Fruit fly (Drosophila melanogaster) whole organism, wandering third instar larva: ENCODE measurements around the gene CG44475.
A peak's percentile ranks its signal among the peaks of the same experiment; 100 is the strongest.

Experiments used
- Abd-B ChIP-seq: fragments of >200 bp; optimal IDR thresholded peaks from 2 replicates; lab custom pipeline; 2017; ENCODE audit warnings: missing biosample characterization, missing genetic modification characterization
- CG32264 ChIP-seq: fragments of 200-800 bp; sonication (Bioruptor generic); optimal IDR thresholded peaks from 2 replicates; lab custom pipeline; 2016; ENCODE audit warnings: missing biosample characterization, missing genetic modification characterization
- CG9705 ChIP-seq: fragments of 200-800 bp; sonication (Bioruptor generic); optimal IDR thresholded peaks from 2 replicates; lab custom pipeline; 2018; ENCODE audit warnings: missing biosample characterization, mild to moderate bottlenecking, missing genetic modification characterization
- CrebA ChIP-seq: fragments of 200-800 bp; sonication (Bioruptor generic); optimal IDR thresholded peaks from 2 replicates; lab custom pipeline; 2016; ENCODE audit warnings: missing biosample characterization, mild to moderate bottlenecking, missing genetic modification characterization, borderline replicate concordance
- Dfd ChIP-seq: fragments of >200 bp; optimal IDR thresholded peaks from 2 replicates; lab custom pipeline; 2017; ENCODE audit warnings: missing biosample characterization, missing genetic modification characterization
- Dif ChIP-seq: fragments of 200-275, 200-300 bp; sonication (Bioruptor generic); optimal IDR thresholded peaks from 2 replicates; lab custom pipeline; 2018; ENCODE audit warnings: missing biosample characterization, missing genetic modification characterization; ENCODE audit not compliant: partially characterized antibody
- GATAd ChIP-seq: sonication (Bioruptor generic); optimal IDR thresholded peaks from 2 replicates; lab custom pipeline; 2016; ENCODE audit warnings: missing biosample characterization, missing genetic modification characterization
- HLH106 ChIP-seq: fragments of 200-800 bp; optimal IDR thresholded peaks from 3 replicates; lab custom pipeline; 2019; ENCODE audit warnings: missing biosample characterization, mild to moderate bottlenecking, missing genetic modification characterization, moderate library complexity
- Hnf4 ChIP-seq: fragments of 200-800 bp; sonication (Bioruptor generic); optimal IDR thresholded peaks from 2 replicates; lab custom pipeline; 2016; ENCODE audit warnings: missing biosample characterization, mild to moderate bottlenecking, missing genetic modification characterization
- Hr78 ChIP-seq: fragments of >200 bp; optimal IDR thresholded peaks from 2 replicates; lab custom pipeline; 2017; ENCODE audit warnings: missing biosample characterization, missing genetic modification characterization
- Hr83 ChIP-seq: fragments of 200-300 bp; sonication (Bioruptor generic); optimal IDR thresholded peaks from 2 replicates; lab custom pipeline; 2016; ENCODE audit warnings: missing biosample characterization, mild to moderate bottlenecking, missing genetic modification characterization, moderate library complexity; ENCODE audit not compliant: poor library complexity, severe bottlenecking
- Jra ChIP-seq: sonication (Bioruptor generic); optimal IDR thresholded peaks from 2 replicates; lab custom pipeline; 2016; ENCODE audit warnings: missing biosample characterization, missing genetic modification characterization
- Mio ChIP-seq: sonication (Bioruptor generic); optimal IDR thresholded peaks from 2 replicates; lab custom pipeline; 2016; ENCODE audit warnings: missing biosample characterization, missing genetic modification characterization
- Myc ChIP-seq: fragments of >200 bp; optimal IDR thresholded peaks from 2 replicates; lab custom pipeline; 2017
- N ChIP-seq: fragments of >200 bp; optimal IDR thresholded peaks from 2 replicates; lab custom pipeline; 2018; ENCODE audit warnings: missing biosample characterization, missing external identifiers, missing genetic modification characterization
- OdsH ChIP-seq: fragments of 200-800 bp; sonication (Bioruptor generic); optimal IDR thresholded peaks from 2 replicates; lab custom pipeline; 2016; ENCODE audit warnings: missing biosample characterization, mild to moderate bottlenecking, missing genetic modification characterization
- Rel ChIP-seq, 2 experiments: fragments of 200-800 bp; sonication (Bioruptor generic) in 1 of 2; optimal IDR thresholded peaks; 2 replicates in 1 of 2; 3 replicates in 1 of 2; lab custom pipeline; 2016 to 2019; ENCODE audit warnings: mild to moderate bottlenecking in 2 of 2, missing biosample characterization in 2 of 2, missing genetic modification characterization in 2 of 2, moderate library complexity in 1 of 2
- Sp1 ChIP-seq: fragments of 200-800 bp; sonication (Bioruptor generic); optimal IDR thresholded peaks from 3 replicates; lab custom pipeline; 2019; ENCODE audit warnings: missing biosample characterization, mild to moderate bottlenecking, missing genetic modification characterization, moderate library complexity
- Vsx2 ChIP-seq: fragments of 200-300, 225-300 bp; sonication (Bioruptor generic); optimal IDR thresholded peaks from 2 replicates; lab custom pipeline; 2018; ENCODE audit warnings: missing biosample characterization, missing genetic modification characterization; ENCODE audit not compliant: partially characterized antibody
- br ChIP-seq: fragments of 200-800 bp; sonication (Bioruptor generic); optimal IDR thresholded peaks from 2 replicates; lab custom pipeline; 2016; ENCODE audit warnings: missing biosample characterization, missing genetic modification characterization
- brk ChIP-seq: fragments of 200-800 bp; sonication (Bioruptor generic); optimal IDR thresholded peaks from 2 replicates; lab custom pipeline; 2016; ENCODE audit warnings: missing biosample characterization, mild to moderate bottlenecking, missing genetic modification characterization
- dl ChIP-seq, 2 experiments: fragments of 175-275, 200-275 bp in 1 of 2; fragments of 200-275 bp in 1 of 2; sonication (Bioruptor generic); optimal IDR thresholded peaks; lab custom pipeline; 2018; ENCODE audit warnings: mild to moderate bottlenecking in 2 of 2, missing biosample characterization in 2 of 2, missing genetic modification characterization in 2 of 2, moderate library complexity in 2 of 2; ENCODE audit not compliant: partially characterized antibody in 2 of 2, insufficient read depth in 1 of 2
- dmrt93B ChIP-seq: fragments of 200-800 bp; sonication (Bioruptor generic); optimal IDR thresholded peaks from 2 replicates; lab custom pipeline; 2018; ENCODE audit warnings: missing biosample characterization, mild to moderate bottlenecking, missing genetic modification characterization
- dsf ChIP-seq: sonication (Bioruptor generic); optimal IDR thresholded peaks from 2 replicates; lab custom pipeline; 2016; ENCODE audit warnings: missing biosample characterization, missing genetic modification characterization, borderline replicate concordance
- ey ChIP-seq: fragments of 200-800 bp; sonication (Bioruptor generic); optimal IDR thresholded peaks from 2 replicates; lab custom pipeline; 2016; ENCODE audit warnings: missing biosample characterization, missing genetic modification characterization
- foxo ChIP-seq, 2 experiments: fragments of 200-800 bp; sonication (Bioruptor generic); optimal IDR thresholded peaks; 2 replicates in 1 of 2; 3 replicates in 1 of 2; lab custom pipeline; 2016 to 2017; ENCODE audit warnings: missing biosample characterization in 2 of 2, missing genetic modification characterization in 2 of 2
- fru ChIP-seq: fragments of 200-800 bp; sonication (Bioruptor generic); optimal IDR thresholded peaks from 3 replicates; lab custom pipeline; 2016; ENCODE audit warnings: missing biosample characterization, mild to moderate bottlenecking, missing genetic modification characterization
- h ChIP-seq: fragments of 200-800 bp; sonication (Bioruptor generic); optimal IDR thresholded peaks from 3 replicates; lab custom pipeline; 2016; ENCODE audit warnings: missing biosample characterization, mild to moderate bottlenecking, missing genetic modification characterization
- jim ChIP-seq: fragments of 175-275, 200-325 bp; sonication (Bioruptor generic); optimal IDR thresholded peaks from 2 replicates; lab custom pipeline; 2016; ENCODE audit warnings: missing biosample characterization, mild to moderate bottlenecking, missing genetic modification characterization
- lola ChIP-seq: fragments of >200 bp; optimal IDR thresholded peaks from 2 replicates; lab custom pipeline; 2017; ENCODE audit warnings: missing biosample characterization, missing genetic modification characterization
- pan ChIP-seq: fragments of >200 bp; optimal IDR thresholded peaks from 2 replicates; lab custom pipeline; 2017
- psq ChIP-seq: fragments of 200-800 bp; sonication (Bioruptor generic); optimal IDR thresholded peaks from 3 replicates; lab custom pipeline; 2017; ENCODE audit warnings: missing biosample characterization, mild to moderate bottlenecking, missing genetic modification characterization, moderate library complexity
- rgr ChIP-seq: fragments of 200-800 bp; sonication (Bioruptor generic); optimal IDR thresholded peaks from 3 replicates; lab custom pipeline; 2016; ENCODE audit warnings: missing biosample characterization, mild to moderate bottlenecking, missing genetic modification characterization
- sage ChIP-seq: fragments of 200-800 bp; sonication (Bioruptor generic); optimal IDR thresholded peaks from 2 replicates; lab custom pipeline; 2016; ENCODE audit warnings: missing biosample characterization, mild to moderate bottlenecking, missing genetic modification characterization
- sv ChIP-seq: fragments of 200-800 bp; sonication (Bioruptor generic); optimal IDR thresholded peaks from 3 replicates; lab custom pipeline; 2016; ENCODE audit warnings: missing biosample characterization, missing genetic modification characterization
- tai ChIP-seq: sonication (Bioruptor generic); optimal IDR thresholded peaks from 2 replicates; lab custom pipeline; 2016; ENCODE audit warnings: missing biosample characterization, missing genetic modification characterization
- usp ChIP-seq: fragments of >200 bp; optimal IDR thresholded peaks from 2 replicates; lab custom pipeline; 2017; ENCODE audit warnings: missing biosample characterization, missing genetic modification characterization
- woc ChIP-seq: sonication (Bioruptor generic); optimal IDR thresholded peaks from 2 replicates; lab custom pipeline; 2016; ENCODE audit warnings: missing biosample characterization, mild to moderate bottlenecking, missing genetic modification characterization

CG44475 gene

DNA sequence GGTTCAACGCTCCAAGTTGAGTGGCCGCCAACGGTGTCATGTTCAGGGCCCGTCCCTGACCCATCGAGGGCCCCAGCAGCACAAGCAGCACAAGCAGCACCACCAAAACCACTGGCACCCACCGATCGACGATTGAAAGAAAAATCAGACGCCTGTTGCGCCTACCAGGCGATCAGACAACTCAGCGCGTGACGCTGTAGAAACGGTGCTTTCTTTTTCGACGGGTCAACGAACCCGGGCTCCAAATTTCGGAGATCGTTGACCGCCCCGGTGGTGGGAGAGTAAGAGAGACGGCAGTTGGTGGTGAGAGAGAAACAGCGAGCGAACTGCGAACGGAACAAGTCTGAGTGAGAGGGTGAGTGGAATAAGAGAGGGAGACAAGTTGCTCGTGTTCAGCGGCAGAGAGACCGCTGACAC lies 28.6 kb upstream of the CG44475 start:
- TF ChIP-seq h (GFP tag; lab: Kevin White, UChicago) (peak; percentile 65), pan (lab: Kevin White, UChicago) (no peak), Hnf4 (GFP tag; lab: Kevin White, UChicago) (no peak), HLH106 (tag; lab: Kevin White, UChicago) (no peak), usp (no peak), brk (GFP tag; lab: Kevin White, UChicago) (no peak), Hr83 (GFP tag; lab: Kevin White, UChicago) (no peak), sv (GFP tag; lab: Kevin White, UChicago) (no peak), Dfd (no peak), lola (GFP tag; lab: Kevin White, UChicago) (no peak), Rel (GFP tag; optimal IDR thresholded peaks at IDR 0.05; lab: Kevin White, UChicago) (no peak), Rel (tag; optimal IDR thresholded peaks at IDR 0.05; lab: Kevin White, UChicago) (peak; percentile 93), br (GFP tag; lab: Kevin White, UChicago) (no peak), Myc (lab: Kevin White, UChicago) (no peak), sage (GFP tag; lab: Kevin White, UChicago) (no peak), rgr (GFP tag; lab: Kevin White, UChicago) (no peak), tai (GFP tag; lab: Kevin White, UChicago) (no peak), CG9705 (GFP tag; lab: Kevin White, UChicago) (no peak), dl (GFP tag; optimal IDR thresholded peaks at IDR 0.05; lab: Kevin White, UChicago; ENCODE audit: insufficient read depth in 1 of 2, partially characterized antibody in 2 of 2) (peak; percentile 89 to 95), jim (GFP tag; lab: Kevin White, UChicago) (no peak), psq (no peak), Abd-B (no peak), GATAd (GFP tag; lab: Kevin White, UChicago) (no peak), dmrt93B (no peak), fru (GFP tag; lab: Kevin White, UChicago) (no peak), OdsH (GFP tag; lab: Kevin White, UChicago) (no peak), CG32264 (GFP tag; lab: Kevin White, UChicago) (no peak), ey (GFP tag; lab: Kevin White, UChicago) (no peak), Hr78 (no peak), Sp1 (GFP tag; lab: Kevin White, UChicago) (no peak), Jra (no peak), foxo (GFP tag; optimal IDR thresholded peaks at IDR 0.05; lab: Kevin White, UChicago) (no peak), Mio (GFP tag; lab: Kevin White, UChicago) (no peak), N (GFP tag; lab: Kevin White, UChicago) (no peak), woc (GFP tag; lab: Kevin White, UChicago) (no peak), CrebA (GFP tag; lab: Kevin White, UChicago) (no peak), Vsx2 (GFP tag; lab: Kevin White, UChicago) (peak; percentile 84), dsf (no peak), Dif (peak; percentile 89)

DNA sequence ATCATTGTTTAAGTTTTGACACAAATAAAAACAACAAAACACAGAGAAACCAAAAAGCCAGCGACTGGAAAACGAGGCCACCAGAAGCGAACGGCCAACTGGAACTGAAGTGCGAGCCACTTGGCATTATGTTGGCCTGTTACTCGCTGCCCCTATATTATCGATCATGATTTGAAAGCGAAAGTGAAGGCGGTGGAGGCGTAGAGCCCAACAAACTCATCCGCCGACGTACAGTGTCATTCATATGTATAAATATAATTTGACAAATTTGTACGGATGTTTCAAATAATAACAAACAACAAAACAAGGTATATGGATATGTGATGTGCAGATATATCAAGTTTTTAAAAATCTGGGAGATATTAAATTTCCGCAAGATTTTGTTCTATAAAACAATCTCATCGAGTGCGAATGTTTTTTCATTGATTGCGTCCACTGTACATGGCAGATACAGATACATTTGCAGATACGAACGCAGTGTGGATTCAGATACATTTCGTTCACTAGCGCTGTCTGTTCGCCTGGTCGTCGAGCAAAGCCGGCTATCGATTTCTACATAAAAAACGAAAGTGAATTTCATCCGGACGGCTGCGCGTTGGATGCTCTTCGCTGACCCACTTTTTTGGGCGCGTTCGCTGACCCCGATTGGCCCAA lies 28.1 kb upstream of the CG44475 start:
- TF ChIP-seq jim (GFP tag; lab: Kevin White, UChicago): no peak
- peak; percentile 76 for TF ChIP-seq Mio (GFP tag; lab: Kevin White, UChicago)
- peak; percentile 97 for TF ChIP-seq sv (GFP tag; lab: Kevin White, UChicago)
- peak; percentile 75 for TF ChIP-seq dsf
- peak; percentile 43 for TF ChIP-seq Hr83 (GFP tag; lab: Kevin White, UChicago)
- TF ChIP-seq Myc (lab: Kevin White, UChicago): no peak
- TF ChIP-seq brk (GFP tag; lab: Kevin White, UChicago): peak; percentile 82
- peak; percentile 89 for TF ChIP-seq sage (GFP tag; lab: Kevin White, UChicago)
- TF ChIP-seq fru (GFP tag; lab: Kevin White, UChicago): peak; percentile 97
- peak; percentile 71 for TF ChIP-seq tai (GFP tag; lab: Kevin White, UChicago)
- peak; percentile 86 for TF ChIP-seq dmrt93B
- TF ChIP-seq Hnf4 (GFP tag; lab: Kevin White, UChicago): peak; percentile 93
- no peak for TF ChIP-seq N (GFP tag; lab: Kevin White, UChicago)
- TF ChIP-seq psq: peak; percentile 90
- TF ChIP-seq CG32264 (GFP tag; lab: Kevin White, UChicago): peak; percentile 93
- peak; percentile 97 for TF ChIP-seq ey (GFP tag; lab: Kevin White, UChicago)
- peak; percentile 93 for TF ChIP-seq HLH106 (tag; lab: Kevin White, UChicago)
- TF ChIP-seq CrebA (GFP tag; lab: Kevin White, UChicago): peak; percentile 72
- TF ChIP-seq Dfd: peak; percentile 3
- TF ChIP-seq Dif: peak; percentile 49
- no peak for TF ChIP-seq Abd-B
- TF ChIP-seq lola (GFP tag; lab: Kevin White, UChicago): no peak
- TF ChIP-seq dl (GFP tag; optimal IDR thresholded peaks at IDR 0.05; lab: Kevin White, UChicago; ENCODE audit: insufficient read depth in 1 of 2, partially characterized antibody in 2 of 2): peak; percentile 20 to 36
- TF ChIP-seq usp: no peak
- TF ChIP-seq Vsx2 (GFP tag; lab: Kevin White, UChicago): peak; percentile 40
- peak; percentile 84 for TF ChIP-seq Rel (GFP tag; optimal IDR thresholded peaks at IDR 0.05; lab: Kevin White, UChicago)
- TF ChIP-seq Rel (tag; optimal IDR thresholded peaks at IDR 0.05; lab: Kevin White, UChicago): peak; percentile 14
- TF ChIP-seq br (GFP tag; lab: Kevin White, UChicago): peak; percentile 94
- no peak for TF ChIP-seq Hr78
- TF ChIP-seq woc (GFP tag; lab: Kevin White, UChicago): peak; percentile 93
- TF ChIP-seq GATAd (GFP tag; lab: Kevin White, UChicago): peak; percentile 32
- TF ChIP-seq h (GFP tag; lab: Kevin White, UChicago): peak; percentile 94
- peak; percentile 85 for TF ChIP-seq CG9705 (GFP tag; lab: Kevin White, UChicago)
- TF ChIP-seq pan (lab: Kevin White, UChicago): no peak
- TF ChIP-seq Jra: peak; percentile 57
- TF ChIP-seq rgr (GFP tag; lab: Kevin White, UChicago): peak; percentile 97
- TF ChIP-seq foxo (GFP tag; optimal IDR thresholded peaks at IDR 0.05; lab: Kevin White, UChicago): peak; percentile 78 to 93
- peak; percentile 90 for TF ChIP-seq Sp1 (GFP tag; lab: Kevin White, UChicago)
- TF ChIP-seq OdsH (GFP tag; lab: Kevin White, UChicago): peak; percentile 98
